Fruit fly (Drosophila melanogaster): ENCODE results near the gene TfIIA-L.
A peak's percentile ranks its signal among the peaks of the same experiment; 100 is the strongest.

TfIIA-L gene

DNA sequence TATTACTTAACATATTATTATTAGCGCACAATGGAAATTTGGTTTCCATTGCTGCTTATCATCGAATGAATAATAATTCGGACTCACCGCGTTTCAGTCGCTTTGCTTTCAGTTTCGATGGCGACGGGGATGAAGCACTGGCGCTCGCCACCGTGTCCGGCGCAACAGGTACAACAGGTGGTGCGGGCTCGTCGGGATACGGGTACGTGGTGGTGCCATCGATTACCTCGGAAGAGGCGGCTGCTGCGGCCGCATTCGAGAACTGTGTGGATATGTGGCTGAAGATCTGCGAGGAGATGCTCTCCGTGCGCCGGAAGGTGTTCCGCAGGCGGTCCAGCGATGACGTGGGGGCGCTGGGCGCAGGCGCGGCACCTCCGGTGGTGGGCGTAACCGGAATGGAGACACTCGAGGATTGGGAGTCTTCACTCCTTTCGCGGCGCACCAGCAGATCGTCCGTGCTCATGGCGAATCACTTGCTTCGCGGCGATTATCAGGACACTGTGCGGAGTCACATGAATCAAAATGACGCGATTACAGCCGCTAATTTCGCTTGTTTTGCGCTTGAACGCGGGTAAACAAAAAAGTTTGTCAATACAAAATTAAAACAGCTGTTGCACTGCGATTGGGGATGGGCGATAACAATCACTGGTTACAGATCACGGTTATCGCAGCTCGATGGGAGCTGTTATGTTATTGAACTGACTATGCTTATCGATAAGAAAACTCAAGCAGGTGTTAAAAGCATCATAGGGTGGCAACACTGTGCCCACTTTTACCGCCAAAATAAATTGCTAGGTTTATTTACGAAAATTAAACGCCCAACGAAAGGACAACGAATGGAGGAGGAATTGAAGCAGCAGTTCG is 12.2 kb upstream of the TfIIA-L start, which contains the start of the genes CG31064 and PolA2 (continued):
- TF ChIP-seq CG14014 (GFP tag; IDR thresholded peaks at IDR 0.05), result no peak
- peak; percentile 83 for TF ChIP-seq tna (GFP tag; IDR thresholded peaks at IDR 0.05; ENCODE audit: partially characterized antibody)
- TF ChIP-seq Dad (GFP tag; optimal IDR thresholded peaks at IDR 0.05), result peak; percentile 17
- TF ChIP-seq tin (GFP tag; optimal IDR thresholded peaks at IDR 0.05), result no peak
- no peak for TF ChIP-seq Awh (GFP tag; IDR thresholded peaks at IDR 0.05)
- peak; percentile 40 for TF ChIP-seq CG9797 (GFP tag; optimal IDR thresholded peaks at IDR 0.05)
- TF ChIP-seq CG31388 (GFP tag; optimal IDR thresholded peaks at IDR 0.05), result no peak
- TF ChIP-seq CG15514 (GFP tag; optimal IDR thresholded peaks at IDR 0.05), result peak; percentile 88
- peak; percentile 72 for TF ChIP-seq unc-4 (GFP tag; IDR thresholded peaks at IDR 0.05; ENCODE audit: partially characterized antibody)
- no peak for TF ChIP-seq Hand (GFP tag; optimal IDR thresholded peaks at IDR 0.05)
- TF ChIP-seq BtbVII (GFP tag; optimal IDR thresholded peaks at IDR 0.05), result no peak
- TF ChIP-seq Optix (GFP tag; IDR thresholded peaks at IDR 0.05), result 0 out of 3 replicates have a peak, but pooled peaks have one; percentile 5
- no peak for TF ChIP-seq CG13775 (GFP tag; optimal IDR thresholded peaks at IDR 0.05)
- no peak for TF ChIP-seq CG2199 (GFP tag; IDR thresholded peaks at IDR 0.05)
- TF ChIP-seq vnd (GFP tag; IDR thresholded peaks at IDR 0.05; ENCODE audit: partially characterized antibody), result peak; percentile 80
- TF ChIP-seq CTCF (GFP tag; optimal IDR thresholded peaks at IDR 0.05), result peak; percentile 14
- peak; percentile 53 for TF ChIP-seq CG10267 (tag; optimal IDR thresholded peaks at IDR 0.05)
- TF ChIP-seq klu (GFP tag; IDR thresholded peaks at IDR 0.05), result no peak
- no peak for TF ChIP-seq en (GFP tag; optimal IDR thresholded peaks at IDR 0.05)
- 0 out of 2 replicates have a peak, but pooled peaks have one; percentile 28 for TF ChIP-seq CG4404 (GFP tag; IDR thresholded peaks at IDR 0.05)
- TF ChIP-seq ro (GFP tag; IDR thresholded peaks at IDR 0.05), result no peak
- TF ChIP-seq sug (tag; optimal IDR thresholded peaks at IDR 0.05), result no peak
- no peak for TF ChIP-seq seq (GFP tag; IDR thresholded peaks at IDR 0.05)

DNA sequence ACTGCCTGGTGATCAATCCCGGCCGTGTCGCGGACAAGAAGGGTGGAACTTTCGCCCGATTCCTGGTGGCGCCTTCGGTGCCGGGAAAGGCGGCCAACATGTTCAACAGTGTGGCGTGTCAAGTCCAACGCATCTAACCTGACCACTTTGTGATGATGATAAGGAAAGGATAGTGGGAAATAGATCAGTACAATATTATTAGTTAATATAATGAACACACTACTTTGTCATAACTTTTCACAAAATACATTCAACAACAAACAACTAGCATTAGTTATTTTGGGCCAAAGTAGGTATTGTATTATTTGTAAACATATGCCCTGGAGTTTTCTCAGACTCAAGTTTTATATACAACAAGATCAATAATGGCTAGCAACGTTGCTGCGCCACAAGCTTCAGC is 9.9 kb upstream of the TfIIA-L start, which contains the start of gene CG17991:
CG17991 (plus strand) TSS at position 301 of the 400 bp plus-strand sequence.
- TF ChIP-seq Poxn (GFP tag; IDR thresholded peaks at IDR 0.05), result no peak
- TF ChIP-seq CTCF (GFP tag; optimal IDR thresholded peaks at IDR 0.05), result no peak
- TF ChIP-seq tin (GFP tag; optimal IDR thresholded peaks at IDR 0.05), result no peak
- TF ChIP-seq pita (GFP tag; optimal IDR thresholded peaks at IDR 0.05), result no peak
- no peak for TF ChIP-seq NfI (GFP tag; optimal IDR thresholded peaks at IDR 0.05)
- no peak for TF ChIP-seq h (optimal IDR thresholded peaks at IDR 0.05)

DNA sequence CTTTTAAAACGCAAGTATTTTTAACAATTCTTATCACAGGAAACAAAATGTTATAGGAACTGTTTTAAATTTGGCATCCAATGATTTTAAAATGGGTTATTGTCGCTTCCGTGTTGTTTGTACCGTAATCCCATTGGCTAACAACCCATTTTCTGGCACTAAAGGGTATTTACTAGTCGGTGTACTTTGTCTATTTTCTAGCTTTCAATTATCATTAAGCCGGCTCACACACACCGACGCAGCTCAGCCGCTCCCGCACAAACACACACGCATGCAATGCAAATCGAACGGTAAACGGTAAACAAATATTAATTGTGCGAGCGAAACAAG is 6.5 kb upstream of the TfIIA-L start:
- TF ChIP-seq CG2889 (GFP tag; IDR thresholded peaks at IDR 0.05) (no peak), kay (GFP tag; optimal IDR thresholded peaks at IDR 0.05) (no peak), CG15601 (tag; optimal IDR thresholded peaks at IDR 0.05) (peak; percentile 9), Poxn (GFP tag; IDR thresholded peaks at IDR 0.05) (no peak), ranshi (GFP tag; IDR thresholded peaks at IDR 0.05) (no peak), hkb (optimal IDR thresholded peaks at IDR 0.05) (no peak), hkb (GFP tag; IDR thresholded peaks at IDR 0.05) (0 out of 2 replicates have a peak, but pooled peaks have one; percentile 18), CG7271 (tag; optimal IDR thresholded peaks at IDR 0.05) (no peak), Eip74EF (GFP tag; optimal IDR thresholded peaks at IDR 0.05) (no peak), D19B (GFP tag; optimal IDR thresholded peaks at IDR 0.05) (peak; percentile 16), ro (GFP tag; IDR thresholded peaks at IDR 0.05) (no peak), dmrt11E (tag; optimal IDR thresholded peaks at IDR 0.05) (no peak), trh (GFP tag; optimal IDR thresholded peaks at IDR 0.05) (no peak), CG17328 (GFP tag; IDR thresholded peaks at IDR 0.05) (peak; percentile 42; the same call in 1 of the 2 replicates), gfzf (GFP tag; optimal IDR thresholded peaks at IDR 0.05) (no peak), ci (GFP tag; IDR thresholded peaks at IDR 0.05) (0 out of 3 replicates have a peak, but pooled peaks have one; percentile 16), Ets97D (GFP tag; optimal IDR thresholded peaks at IDR 0.05) (no peak), CG11456 (GFP tag; IDR thresholded peaks at IDR 0.05) (no peak), Ravus (GFP tag; IDR thresholded peaks at IDR 0.05) (no peak), CG11696 (GFP tag; IDR thresholded peaks at IDR 0.05) (0 out of 2 replicates have a peak, but pooled peaks have one; percentile 8), D19A (tag; optimal IDR thresholded peaks at IDR 0.05) (peak; percentile 97), sens (GFP tag) (peak; percentile 82), Xrp1 (GFP tag; IDR thresholded peaks at IDR 0.05) (peak; percentile 35; the same call in 1 of the 2 replicates), zfh1 (GFP tag; IDR thresholded peaks at IDR 0.05) (no peak)

All from whole organism, embryonic.